Fruit fly (Drosophila melanogaster): ENCODE results near the gene Acp76A.

- TF ChIP-seq Snoo (tag; optimal IDR thresholded peaks at IDR 0.05) = no peak
- no peak for TF ChIP-seq gl (tag; optimal IDR thresholded peaks at IDR 0.05)
- no peak for TF ChIP-seq EcR (GFP tag; optimal IDR thresholded peaks at IDR 0.05)
- TF ChIP-seq CG9948 (tag; optimal IDR thresholded peaks at IDR 0.05) = peak; percentile 33
- TF ChIP-seq CG8159 (tag; optimal IDR thresholded peaks at IDR 0.05) = no peak
Measured at dm6 chr3L:19056857-19057324, 5.1 kb upstream of the Acp76A start.

All from whole organism, pupa.